Worm (Caenorhabditis elegans): Measurements from ENCODE around the gene D2023.1.

Gene D2023.1

ce11 chrV:11839220-11839619, 49.9 kb downstream of the D2023.1 start, which contains the start of gene idpb-5:
TSS of gene idpb-5 (plus strand) at chrV:11839520.
- TF ChIP-seq ref-1 (GFP tag; conservative IDR thresholded peaks at IDR 0.05) (no peak), flt-1 (GFP tag; IDR thresholded peaks at IDR 0.05) (no peak), ztf-23 (GFP tag; IDR thresholded peaks at IDR 0.05) (no peak), med-1 (GFP tag; optimal IDR thresholded peaks at IDR 0.05; ENCODE audit: insufficient read depth) (no peak), tab-1 (GFP tag; IDR thresholded peaks at IDR 0.05) (no peak), T22C8.4 (GFP tag; IDR thresholded peaks at IDR 0.05) (no peak), ztf-29 (GFP tag; IDR thresholded peaks at IDR 0.05) (no peak), klf-2 (GFP tag; conservative IDR thresholded peaks at IDR 0.05) (no peak), cog-1 (tag; optimal IDR thresholded peaks at IDR 0.05) (no peak)

- TF ChIP-seq ref-1 (GFP tag; conservative IDR thresholded peaks at IDR 0.05) (no peak), T22C8.4 (GFP tag; IDR thresholded peaks at IDR 0.05) (no peak), flt-1 (GFP tag; IDR thresholded peaks at IDR 0.05) (no peak), ztf-29 (GFP tag; IDR thresholded peaks at IDR 0.05) (no peak), tab-1 (GFP tag; IDR thresholded peaks at IDR 0.05) (no peak), med-1 (GFP tag; optimal IDR thresholded peaks at IDR 0.05; ENCODE audit: insufficient read depth) (no peak), klf-2 (GFP tag; conservative IDR thresholded peaks at IDR 0.05) (no peak), cog-1 (tag; optimal IDR thresholded peaks at IDR 0.05) (no peak), ztf-23 (GFP tag; IDR thresholded peaks at IDR 0.05) (no peak)
Observed at ce11 chrV:11843678-11844366, 54.5 kb downstream of the D2023.1 start, which contains the start of gene nphp-4. TSS of gene nphp-4 (minus strand) at chrV:11843728.

ce11 chrV:11844828-11845227, 55.5 kb downstream of the D2023.1 start:
- no peak for TF ChIP-seq ztf-29 (GFP tag; IDR thresholded peaks at IDR 0.05)
- peak; percentile 48 for TF ChIP-seq cog-1 (tag; optimal IDR thresholded peaks at IDR 0.05)
- TF ChIP-seq tab-1 (GFP tag; IDR thresholded peaks at IDR 0.05) = peak; percentile 68; the same call in 1 of the 2 replicates

ce11 chrV:11845492-11845891, 56.1 kb downstream of the D2023.1 start, which contains the start of gene hmp-1:
TSS of gene hmp-1 (plus strand) at chrV:11845871.
- no peak for TF ChIP-seq klf-2 (GFP tag; conservative IDR thresholded peaks at IDR 0.05)
- no peak for TF ChIP-seq flt-1 (GFP tag; IDR thresholded peaks at IDR 0.05)
- TF ChIP-seq ztf-29 (GFP tag; IDR thresholded peaks at IDR 0.05) = no peak
- TF ChIP-seq ref-1 (GFP tag; conservative IDR thresholded peaks at IDR 0.05) = no peak
- no peak for TF ChIP-seq tab-1 (GFP tag; IDR thresholded peaks at IDR 0.05)
- no peak for TF ChIP-seq med-1 (GFP tag; optimal IDR thresholded peaks at IDR 0.05; ENCODE audit: insufficient read depth)
- no peak for TF ChIP-seq T22C8.4 (GFP tag; IDR thresholded peaks at IDR 0.05)
- no peak for TF ChIP-seq ztf-23 (GFP tag; IDR thresholded peaks at IDR 0.05)
- no peak for TF ChIP-seq cog-1 (tag; optimal IDR thresholded peaks at IDR 0.05)

ce11 chrV:11846969-11847368, 57.6 kb downstream of the D2023.1 start:
- TF ChIP-seq T22C8.4 (GFP tag; IDR thresholded peaks at IDR 0.05) = no peak
- TF ChIP-seq tab-1 (GFP tag; IDR thresholded peaks at IDR 0.05) = no peak
- no peak for TF ChIP-seq cog-1 (tag; optimal IDR thresholded peaks at IDR 0.05)
- no peak for TF ChIP-seq ztf-23 (GFP tag; IDR thresholded peaks at IDR 0.05)
- no peak for TF ChIP-seq ztf-29 (GFP tag; IDR thresholded peaks at IDR 0.05)
- no peak for TF ChIP-seq klf-2 (GFP tag; conservative IDR thresholded peaks at IDR 0.05)
- TF ChIP-seq ref-1 (GFP tag; conservative IDR thresholded peaks at IDR 0.05) = no peak

ce11 chrV:11849408-11849807, 60.1 kb downstream of the D2023.1 start:
- TF ChIP-seq klf-2 (GFP tag; conservative IDR thresholded peaks at IDR 0.05) = no peak
- TF ChIP-seq ztf-29 (GFP tag; IDR thresholded peaks at IDR 0.05) = no peak
- TF ChIP-seq tab-1 (GFP tag; IDR thresholded peaks at IDR 0.05) = no peak
- TF ChIP-seq ref-1 (GFP tag; conservative IDR thresholded peaks at IDR 0.05) = no peak
- no peak for TF ChIP-seq flt-1 (GFP tag; IDR thresholded peaks at IDR 0.05)
- TF ChIP-seq ztf-23 (GFP tag; IDR thresholded peaks at IDR 0.05) = no peak
- TF ChIP-seq cog-1 (tag; optimal IDR thresholded peaks at IDR 0.05) = no peak
- no peak for TF ChIP-seq T22C8.4 (GFP tag; IDR thresholded peaks at IDR 0.05)
- TF ChIP-seq med-1 (GFP tag; optimal IDR thresholded peaks at IDR 0.05; ENCODE audit: insufficient read depth) = no peak

All from whole organism, midembryonic.